Fruit fly (Drosophila melanogaster) whole organism, wandering third instar larva: Measurements from ENCODE around the gene SP555.

Source experiments
- Abd-B ChIP-seq: fragments of >200 bp; optimal IDR thresholded peaks from 2 replicates; lab custom pipeline; 2017; ENCODE audit warnings: missing biosample characterization, missing genetic modification characterization
- CG32264 ChIP-seq: fragments of 200-800 bp; sonication (Bioruptor generic); optimal IDR thresholded peaks from 2 replicates; lab custom pipeline; 2016; ENCODE audit warnings: missing biosample characterization, missing genetic modification characterization
- CG9705 ChIP-seq: fragments of 200-800 bp; sonication (Bioruptor generic); optimal IDR thresholded peaks from 2 replicates; lab custom pipeline; 2018; ENCODE audit warnings: missing biosample characterization, mild to moderate bottlenecking, missing genetic modification characterization
- CrebA ChIP-seq: fragments of 200-800 bp; sonication (Bioruptor generic); optimal IDR thresholded peaks from 2 replicates; lab custom pipeline; 2016; ENCODE audit warnings: missing biosample characterization, mild to moderate bottlenecking, missing genetic modification characterization, borderline replicate concordance
- Dfd ChIP-seq: fragments of >200 bp; optimal IDR thresholded peaks from 2 replicates; lab custom pipeline; 2017; ENCODE audit warnings: missing biosample characterization, missing genetic modification characterization
- Dif ChIP-seq: fragments of 200-275, 200-300 bp; sonication (Bioruptor generic); optimal IDR thresholded peaks from 2 replicates; lab custom pipeline; 2018; ENCODE audit warnings: missing biosample characterization, missing genetic modification characterization; ENCODE audit not compliant: partially characterized antibody
- GATAd ChIP-seq: sonication (Bioruptor generic); optimal IDR thresholded peaks from 2 replicates; lab custom pipeline; 2016; ENCODE audit warnings: missing biosample characterization, missing genetic modification characterization
- HLH106 ChIP-seq: fragments of 200-800 bp; optimal IDR thresholded peaks from 3 replicates; lab custom pipeline; 2019; ENCODE audit warnings: missing biosample characterization, mild to moderate bottlenecking, missing genetic modification characterization, moderate library complexity
- Hnf4 ChIP-seq: fragments of 200-800 bp; sonication (Bioruptor generic); optimal IDR thresholded peaks from 2 replicates; lab custom pipeline; 2016; ENCODE audit warnings: missing biosample characterization, mild to moderate bottlenecking, missing genetic modification characterization
- Hr78 ChIP-seq: fragments of >200 bp; optimal IDR thresholded peaks from 2 replicates; lab custom pipeline; 2017; ENCODE audit warnings: missing biosample characterization, missing genetic modification characterization
- Hr83 ChIP-seq: fragments of 200-300 bp; sonication (Bioruptor generic); optimal IDR thresholded peaks from 2 replicates; lab custom pipeline; 2016; ENCODE audit warnings: missing biosample characterization, mild to moderate bottlenecking, missing genetic modification characterization, moderate library complexity; ENCODE audit not compliant: poor library complexity, severe bottlenecking
- Jra ChIP-seq: sonication (Bioruptor generic); optimal IDR thresholded peaks from 2 replicates; lab custom pipeline; 2016; ENCODE audit warnings: missing biosample characterization, missing genetic modification characterization
- Mio ChIP-seq: sonication (Bioruptor generic); optimal IDR thresholded peaks from 2 replicates; lab custom pipeline; 2016; ENCODE audit warnings: missing biosample characterization, missing genetic modification characterization
- Myc ChIP-seq: fragments of >200 bp; optimal IDR thresholded peaks from 2 replicates; lab custom pipeline; 2017
- N ChIP-seq: fragments of >200 bp; optimal IDR thresholded peaks from 2 replicates; lab custom pipeline; 2018; ENCODE audit warnings: missing biosample characterization, missing external identifiers, missing genetic modification characterization
- OdsH ChIP-seq: fragments of 200-800 bp; sonication (Bioruptor generic); optimal IDR thresholded peaks from 2 replicates; lab custom pipeline; 2016; ENCODE audit warnings: missing biosample characterization, mild to moderate bottlenecking, missing genetic modification characterization
- Rel ChIP-seq, 2 experiments: fragments of 200-800 bp; sonication (Bioruptor generic) in 1 of 2; optimal IDR thresholded peaks; 2 replicates in 1 of 2; 3 replicates in 1 of 2; lab custom pipeline; 2016 to 2019; ENCODE audit warnings: mild to moderate bottlenecking in 2 of 2, missing biosample characterization in 2 of 2, missing genetic modification characterization in 2 of 2, moderate library complexity in 1 of 2
- Sp1 ChIP-seq: fragments of 200-800 bp; sonication (Bioruptor generic); optimal IDR thresholded peaks from 3 replicates; lab custom pipeline; 2019; ENCODE audit warnings: missing biosample characterization, mild to moderate bottlenecking, missing genetic modification characterization, moderate library complexity
- Vsx2 ChIP-seq: fragments of 200-300, 225-300 bp; sonication (Bioruptor generic); optimal IDR thresholded peaks from 2 replicates; lab custom pipeline; 2018; ENCODE audit warnings: missing biosample characterization, missing genetic modification characterization; ENCODE audit not compliant: partially characterized antibody
- br ChIP-seq: fragments of 200-800 bp; sonication (Bioruptor generic); optimal IDR thresholded peaks from 2 replicates; lab custom pipeline; 2016; ENCODE audit warnings: missing biosample characterization, missing genetic modification characterization
- brk ChIP-seq: fragments of 200-800 bp; sonication (Bioruptor generic); optimal IDR thresholded peaks from 2 replicates; lab custom pipeline; 2016; ENCODE audit warnings: missing biosample characterization, mild to moderate bottlenecking, missing genetic modification characterization
- dl ChIP-seq, 2 experiments: fragments of 175-275, 200-275 bp in 1 of 2; fragments of 200-275 bp in 1 of 2; sonication (Bioruptor generic); optimal IDR thresholded peaks; lab custom pipeline; 2018; ENCODE audit warnings: mild to moderate bottlenecking in 2 of 2, missing biosample characterization in 2 of 2, missing genetic modification characterization in 2 of 2, moderate library complexity in 2 of 2; ENCODE audit not compliant: partially characterized antibody in 2 of 2, insufficient read depth in 1 of 2
- dmrt93B ChIP-seq: fragments of 200-800 bp; sonication (Bioruptor generic); optimal IDR thresholded peaks from 2 replicates; lab custom pipeline; 2018; ENCODE audit warnings: missing biosample characterization, mild to moderate bottlenecking, missing genetic modification characterization
- dsf ChIP-seq: sonication (Bioruptor generic); optimal IDR thresholded peaks from 2 replicates; lab custom pipeline; 2016; ENCODE audit warnings: missing biosample characterization, missing genetic modification characterization, borderline replicate concordance
- ey ChIP-seq: fragments of 200-800 bp; sonication (Bioruptor generic); optimal IDR thresholded peaks from 2 replicates; lab custom pipeline; 2016; ENCODE audit warnings: missing biosample characterization, missing genetic modification characterization
- foxo ChIP-seq, 2 experiments: fragments of 200-800 bp; sonication (Bioruptor generic); optimal IDR thresholded peaks; 2 replicates in 1 of 2; 3 replicates in 1 of 2; lab custom pipeline; 2016 to 2017; ENCODE audit warnings: missing biosample characterization in 2 of 2, missing genetic modification characterization in 2 of 2
- fru ChIP-seq: fragments of 200-800 bp; sonication (Bioruptor generic); optimal IDR thresholded peaks from 3 replicates; lab custom pipeline; 2016; ENCODE audit warnings: missing biosample characterization, mild to moderate bottlenecking, missing genetic modification characterization
- h ChIP-seq: fragments of 200-800 bp; sonication (Bioruptor generic); optimal IDR thresholded peaks from 3 replicates; lab custom pipeline; 2016; ENCODE audit warnings: missing biosample characterization, mild to moderate bottlenecking, missing genetic modification characterization
- jim ChIP-seq: fragments of 175-275, 200-325 bp; sonication (Bioruptor generic); optimal IDR thresholded peaks from 2 replicates; lab custom pipeline; 2016; ENCODE audit warnings: missing biosample characterization, mild to moderate bottlenecking, missing genetic modification characterization
- lola ChIP-seq: fragments of >200 bp; optimal IDR thresholded peaks from 2 replicates; lab custom pipeline; 2017; ENCODE audit warnings: missing biosample characterization, missing genetic modification characterization
- pan ChIP-seq: fragments of >200 bp; optimal IDR thresholded peaks from 2 replicates; lab custom pipeline; 2017
- psq ChIP-seq: fragments of 200-800 bp; sonication (Bioruptor generic); optimal IDR thresholded peaks from 3 replicates; lab custom pipeline; 2017; ENCODE audit warnings: missing biosample characterization, mild to moderate bottlenecking, missing genetic modification characterization, moderate library complexity
- rgr ChIP-seq: fragments of 200-800 bp; sonication (Bioruptor generic); optimal IDR thresholded peaks from 3 replicates; lab custom pipeline; 2016; ENCODE audit warnings: missing biosample characterization, mild to moderate bottlenecking, missing genetic modification characterization
- sage ChIP-seq: fragments of 200-800 bp; sonication (Bioruptor generic); optimal IDR thresholded peaks from 2 replicates; lab custom pipeline; 2016; ENCODE audit warnings: missing biosample characterization, mild to moderate bottlenecking, missing genetic modification characterization
- sv ChIP-seq: fragments of 200-800 bp; sonication (Bioruptor generic); optimal IDR thresholded peaks from 3 replicates; lab custom pipeline; 2016; ENCODE audit warnings: missing biosample characterization, missing genetic modification characterization
- tai ChIP-seq: sonication (Bioruptor generic); optimal IDR thresholded peaks from 2 replicates; lab custom pipeline; 2016; ENCODE audit warnings: missing biosample characterization, missing genetic modification characterization
- usp ChIP-seq: fragments of >200 bp; optimal IDR thresholded peaks from 2 replicates; lab custom pipeline; 2017; ENCODE audit warnings: missing biosample characterization, missing genetic modification characterization
- woc ChIP-seq: sonication (Bioruptor generic); optimal IDR thresholded peaks from 2 replicates; lab custom pipeline; 2016; ENCODE audit warnings: missing biosample characterization, mild to moderate bottlenecking, missing genetic modification characterization

SP555 gene

DNA sequence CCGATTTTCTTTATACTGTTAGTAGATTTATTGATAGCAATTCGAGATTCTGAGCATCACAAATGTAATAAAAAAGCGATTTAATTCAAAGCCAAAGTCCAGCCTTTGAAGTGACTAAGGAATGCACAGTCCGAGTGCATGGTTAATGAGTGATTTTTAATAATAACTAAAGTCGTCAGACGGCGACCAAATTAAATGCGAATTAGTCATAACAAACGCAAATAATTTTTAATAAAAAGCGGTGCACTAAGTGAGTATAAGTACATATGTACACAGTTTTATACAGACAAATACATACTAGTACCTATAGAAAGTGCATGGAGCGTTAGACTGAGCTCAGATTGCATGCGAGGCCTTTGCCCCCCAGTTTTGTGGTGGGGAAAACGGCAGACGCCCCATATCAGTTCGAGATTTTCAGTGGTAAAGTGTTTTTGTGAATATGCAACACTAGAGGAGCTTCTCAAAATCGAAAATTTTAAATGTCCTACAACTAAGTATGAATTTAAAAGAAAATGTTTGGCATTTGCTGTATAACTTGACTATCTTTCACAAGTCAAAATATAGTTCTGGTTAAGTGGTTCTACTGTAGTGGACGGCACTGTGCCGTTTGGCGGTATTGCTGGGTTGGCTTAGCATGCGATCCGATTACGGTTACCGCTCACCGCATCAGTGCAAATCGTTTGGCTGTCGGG is 34.7 kb upstream of the SP555 start:
- TF ChIP-seq Vsx2 (GFP tag; lab: Kevin White, UChicago) (no peak), tai (GFP tag; lab: Kevin White, UChicago) (peak; percentile 13), OdsH (GFP tag; lab: Kevin White, UChicago) (peak; percentile 81), Sp1 (peak; percentile 46), CG32264 (GFP tag; lab: Kevin White, UChicago) (peak; percentile 14), Hnf4 (peak; percentile 61), Rel (GFP tag; optimal IDR thresholded peaks at IDR 0.05; lab: Kevin White, UChicago) (no peak), Rel (tag; optimal IDR thresholded peaks at IDR 0.05; lab: Kevin White, UChicago) (no peak), br (peak; percentile 62), ey (GFP tag; lab: Kevin White, UChicago) (peak; percentile 78), h (GFP tag; lab: Kevin White, UChicago) (peak; percentile 78), psq (GFP tag; lab: Kevin White, UChicago) (peak; percentile 39), woc (peak; percentile 19), CG9705 (no peak), Jra (peak; percentile 17), fru (peak; percentile 72), rgr (GFP tag; lab: Kevin White, UChicago) (peak; percentile 73), Myc (no peak), foxo (GFP tag; optimal IDR thresholded peaks at IDR 0.05; lab: Kevin White, UChicago) (peak in 1 of 2 experiments; percentile 75)

DNA sequence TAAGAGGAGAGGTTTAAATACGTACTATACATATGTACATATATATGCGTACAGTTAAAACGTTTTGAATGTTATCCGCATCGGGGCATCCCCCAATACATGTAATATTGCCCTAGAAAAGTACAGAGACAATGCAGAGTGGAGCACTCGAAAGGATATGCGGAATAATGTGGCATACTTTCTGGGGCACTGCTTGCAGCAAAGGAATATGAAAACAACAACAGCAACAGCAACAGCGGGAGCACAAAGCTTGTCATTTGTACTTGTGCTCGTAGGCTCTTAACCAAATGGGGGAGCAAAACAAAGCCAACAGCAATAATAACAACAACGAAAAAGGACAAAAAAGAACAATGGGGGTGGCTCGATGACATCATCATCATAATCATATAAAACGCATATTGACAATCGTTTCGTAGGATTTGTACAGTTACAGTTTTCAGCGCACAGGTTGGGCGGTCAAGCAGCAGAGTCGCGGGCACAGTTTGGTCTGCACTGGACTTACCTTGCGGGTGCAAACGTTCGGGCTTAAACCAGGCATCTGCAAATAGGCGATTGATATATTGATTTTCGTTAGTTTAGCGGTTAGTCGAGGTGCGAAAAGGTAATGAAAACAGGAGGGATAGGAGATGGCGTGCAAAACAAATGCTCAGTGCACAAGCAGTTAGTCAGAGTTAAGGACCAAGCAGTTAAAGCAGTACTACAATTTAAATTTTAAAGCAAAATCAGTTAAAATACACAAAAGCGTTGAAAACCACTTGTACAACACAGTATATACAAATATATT is 33.6 kb upstream of the SP555 start:
- TF ChIP-seq N (GFP tag; lab: Kevin White, UChicago) = peak; percentile 55
- no peak for TF ChIP-seq psq (GFP tag; lab: Kevin White, UChicago)
- TF ChIP-seq Myc = peak; percentile 29

DNA sequence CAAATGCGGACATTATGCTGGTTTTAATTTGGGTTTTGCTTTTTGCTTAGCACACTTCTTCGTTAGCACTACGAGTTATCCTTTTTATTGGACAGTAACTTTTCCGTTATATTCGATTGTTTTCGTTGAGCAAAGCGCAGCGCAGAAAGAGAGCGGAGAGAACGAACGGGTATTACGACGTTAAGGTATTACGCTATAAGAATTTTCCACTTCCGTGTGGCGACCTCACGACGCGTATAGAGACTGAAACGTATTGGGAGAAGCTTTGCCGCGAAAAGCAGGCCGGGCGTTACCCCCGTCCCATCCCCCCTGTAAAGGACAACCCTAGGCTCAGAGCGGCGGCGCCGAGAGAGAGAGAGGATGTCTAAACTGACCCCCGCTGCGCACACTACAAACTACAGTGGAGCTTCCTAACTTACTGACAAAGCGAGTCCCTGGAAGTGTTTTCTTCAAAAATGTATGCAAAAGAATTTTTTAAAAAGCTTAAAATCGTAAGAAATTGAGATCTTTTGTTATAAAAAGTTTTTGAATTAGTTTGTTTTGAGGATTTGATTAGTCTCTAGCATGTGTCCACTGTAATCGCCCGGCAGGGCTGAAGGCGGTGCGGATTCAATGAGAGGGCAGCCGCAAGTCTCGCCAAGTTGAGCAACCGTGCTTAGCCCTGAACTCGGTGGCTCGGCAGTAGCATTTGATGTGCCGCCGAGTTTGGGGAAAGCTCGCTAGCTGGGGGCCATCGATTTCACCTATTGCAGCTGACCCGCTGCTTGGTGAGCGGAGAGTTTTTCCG is 32.6 kb upstream of the SP555 start:
- TF ChIP-seq HLH106 (tag; lab: Kevin White, UChicago) (peak; percentile 89), lola (GFP tag; lab: Kevin White, UChicago) (no peak), sage (GFP tag; lab: Kevin White, UChicago) (peak; percentile 53), usp (GFP tag; lab: Kevin White, UChicago) (no peak), dl (GFP tag; optimal IDR thresholded peaks at IDR 0.05; lab: Kevin White, UChicago; ENCODE audit: insufficient read depth in 1 of 2, partially characterized antibody in 2 of 2) (no peak), Hr83 (GFP tag; lab: Kevin White, UChicago) (no peak), Dif (GFP tag; lab: Kevin White, UChicago) (no peak), Vsx2 (GFP tag; lab: Kevin White, UChicago) (no peak), rgr (GFP tag; lab: Kevin White, UChicago) (peak; percentile 92), foxo (GFP tag; optimal IDR thresholded peaks at IDR 0.05; lab: Kevin White, UChicago) (peak; percentile 59 to 95), sv (peak; percentile 92), CrebA (GFP tag; lab: Kevin White, UChicago) (no peak), Abd-B (GFP tag; lab: Kevin White, UChicago) (no peak), Jra (peak; percentile 75), CG9705 (peak; percentile 64), Dfd (GFP tag; lab: Kevin White, UChicago) (no peak), GATAd (GFP tag; lab: Kevin White, UChicago) (peak; percentile 5), brk (GFP tag; lab: Kevin White, UChicago) (peak; percentile 77), Hnf4 (peak; percentile 92), N (GFP tag; lab: Kevin White, UChicago) (no peak), dsf (no peak), br (peak; percentile 93), Hr78 (no peak), OdsH (GFP tag; lab: Kevin White, UChicago) (peak; percentile 91), Mio (GFP tag; lab: Kevin White, UChicago) (peak; percentile 58), CG32264 (GFP tag; lab: Kevin White, UChicago) (peak; percentile 83), dmrt93B (GFP tag; lab: Kevin White, UChicago) (peak; percentile 72), woc (peak; percentile 87), jim (GFP tag; lab: Kevin White, UChicago) (no peak), Myc (no peak), tai (GFP tag; lab: Kevin White, UChicago) (no peak), psq (GFP tag; lab: Kevin White, UChicago) (peak; percentile 83), Rel (GFP tag; optimal IDR thresholded peaks at IDR 0.05; lab: Kevin White, UChicago) (peak; percentile 57), Rel (tag; optimal IDR thresholded peaks at IDR 0.05; lab: Kevin White, UChicago) (peak; percentile 61), h (GFP tag; lab: Kevin White, UChicago) (peak; percentile 93), ey (GFP tag; lab: Kevin White, UChicago) (peak; percentile 93), Sp1 (peak; percentile 86), fru (peak; percentile 92), pan (lab: Kevin White, UChicago) (no peak)
- TF ChIP-seq, all 38 proteins: peak for 22
